Fruit fly (Drosophila melanogaster) whole organism, embryonic: ENCODE data around the gene CG17717.

Experiments
- ATbp ChIP-seq: fragments of 200-800 bp; sonication (Bioruptor generic); optimal IDR thresholded peaks from 2 replicates; lab custom pipeline; 2017; ENCODE audit warnings: missing biosample characterization, mild to moderate bottlenecking, missing genetic modification characterization, missing genetic modification reagents
- Awh ChIP-seq: fragments of 200-800 bp; sonication (Bioruptor generic); IDR thresholded peaks from 2 replicates; pipeline ENCODE4, ENCODE4 v1.3.6; 2022; ENCODE audit warnings: missing biosample characterization, missing genetic modification characterization
- B-H1 ChIP-seq: fragments of 200-800 bp; sonication (Bioruptor generic); IDR thresholded peaks from 3 replicates; pipeline ENCODE4 v1.3.6; 2022; ENCODE audit warnings: missing biosample characterization, missing genetic modification characterization
- CG10959 ChIP-seq: fragments of 200-800 bp; sonication (Bioruptor generic); IDR thresholded peaks from 2 replicates; pipeline ENCODE4 v1.3.6; 2022; ENCODE audit warnings: missing biosample characterization, missing genetic modification characterization
- CG11398 ChIP-seq: fragments of 200-800 bp; sonication (Bioruptor generic); optimal IDR thresholded peaks from 2 replicates; lab custom pipeline; 2016; ENCODE audit warnings: missing biosample characterization, missing genetic modification characterization
- CG11560 ChIP-seq: fragments of 200-800 bp; sonication (Bioruptor generic); IDR thresholded peaks from 3 replicates; pipeline ENCODE4 v1.3.6; 2022; ENCODE audit warnings: missing biosample characterization, missing genetic modification characterization
- CG12769 ChIP-seq: fragments of 200-800 bp; sonication (Bioruptor generic); optimal IDR thresholded peaks from 2 replicates; lab custom pipeline; 2019; ENCODE audit warnings: missing biosample characterization, mild to moderate bottlenecking, missing genetic modification characterization, moderate library complexity
- CG15514 ChIP-seq: fragments of 200-800 bp; sonication (Bioruptor generic); optimal IDR thresholded peaks from 3 replicates; lab custom pipeline; 2017; ENCODE audit warnings: missing biosample characterization, missing genetic modification characterization, mild to moderate bottlenecking, moderate library complexity, missing genetic modification reagents
- CG15601 ChIP-seq: fragments of 200-800 bp; sonication (Bioruptor generic); optimal IDR thresholded peaks from 3 replicates; lab custom pipeline; 2019; ENCODE audit warnings: missing biosample characterization, mild to moderate bottlenecking, missing genetic modification characterization, moderate library complexity
- CG1602 ChIP-seq: fragments of 200-800 bp; sonication (Bioruptor generic); optimal IDR thresholded peaks from 3 replicates; lab custom pipeline; 2016; ENCODE audit warnings: missing biosample characterization, missing genetic modification characterization
- CG1603 ChIP-seq: fragments of 200-800 bp; sonication (Bioruptor generic); optimal IDR thresholded peaks from 2 replicates; lab custom pipeline; 2019; ENCODE audit warnings: missing biosample characterization, mild to moderate bottlenecking, missing genetic modification characterization, moderate library complexity
- CG1792 ChIP-seq: fragments of 200-800 bp; sonication (Bioruptor generic); optimal IDR thresholded peaks from 2 replicates; lab custom pipeline; 2016; ENCODE audit warnings: missing biosample characterization, missing genetic modification characterization
- CG2678 ChIP-seq: fragments of 200-800 bp; sonication (Bioruptor generic); optimal IDR thresholded peaks from 3 replicates; lab custom pipeline; 2019; ENCODE audit warnings: missing biosample characterization, mild to moderate bottlenecking, missing genetic modification characterization, moderate library complexity
- CG30431 ChIP-seq: fragments of 200-800 bp; sonication (Bioruptor generic); optimal IDR thresholded peaks from 2 replicates; lab custom pipeline; 2017; ENCODE audit warnings: missing biosample characterization, missing genetic modification characterization
- CG3838 ChIP-seq: fragments of 200-800 bp; sonication (Bioruptor generic); optimal IDR thresholded peaks from 3 replicates; lab custom pipeline; 2016; ENCODE audit warnings: missing biosample characterization, missing genetic modification characterization
- CG6791 ChIP-seq: fragments of 200-800 bp; sonication (Bioruptor generic); IDR thresholded peaks from 3 replicates; pipeline ENCODE4 v1.3.6; 2022; ENCODE audit warnings: missing biosample characterization, missing genetic modification characterization; ENCODE audit not compliant: partially characterized antibody
- CG7786 ChIP-seq: fragments of 200-800 bp; sonication (Bioruptor generic); optimal IDR thresholded peaks from 2 replicates; lab custom pipeline; 2016; ENCODE audit warnings: missing biosample characterization, missing genetic modification characterization
- ERR ChIP-seq: fragments of 200-800 bp; sonication (Bioruptor generic); optimal IDR thresholded peaks from 2 replicates; lab custom pipeline; 2016; ENCODE audit warnings: missing biosample characterization, missing genetic modification characterization
- H15 ChIP-seq: fragments of 200-800 bp; sonication (Bioruptor generic); IDR thresholded peaks from 3 replicates; pipeline ENCODE4 v1.3.6; 2022; ENCODE audit warnings: missing biosample characterization, missing genetic modification characterization
- Hmx ChIP-seq: fragments of 200-800 bp; sonication (Bioruptor generic); optimal IDR thresholded peaks from 2 replicates; lab custom pipeline; 2016; ENCODE audit warnings: missing biosample characterization, missing genetic modification characterization
- Hr78 ChIP-seq, 2 experiments: fragments of 200-800 bp in 1 of 2; fragments of >200 bp in 1 of 2; sonication (Bioruptor generic) in 1 of 2; optimal IDR thresholded peaks; 2 replicates each; lab custom pipeline; 2017 to 2019; ENCODE audit warnings: missing biosample characterization in 2 of 2, missing genetic modification characterization in 2 of 2, mild to moderate bottlenecking in 1 of 2, moderate library complexity in 1 of 2
- Nf-YA ChIP-seq: fragments of 200-800 bp; sonication (Bioruptor generic); IDR thresholded peaks from 2 replicates; pipeline ENCODE4 v1.3.6; 2022; ENCODE audit warnings: missing biosample characterization, missing genetic modification characterization
- Side ChIP-seq: fragments of 200-800 bp; sonication (Bioruptor generic); optimal IDR thresholded peaks from 2 replicates; lab custom pipeline; 2016; ENCODE audit warnings: missing biosample characterization, missing genetic modification characterization
- Six4 ChIP-seq: fragments of 200-800 bp; sonication (Bioruptor generic); optimal IDR thresholded peaks from 2 replicates; lab custom pipeline; 2016; ENCODE audit warnings: missing biosample characterization, missing genetic modification characterization
- Vsx1 ChIP-seq: fragments of 200-800 bp; sonication (Bioruptor generic); optimal IDR thresholded peaks from 2 replicates; lab custom pipeline; 2017; ENCODE audit warnings: missing biosample characterization, mild to moderate bottlenecking, missing genetic modification characterization, missing genetic modification reagents
- cas ChIP-seq: fragments of 200-800 bp; sonication (Bioruptor generic); IDR thresholded peaks from 2 replicates; pipeline ENCODE4 v1.3.6; 2022; ENCODE audit warnings: missing biosample characterization, missing genetic modification characterization
- chif ChIP-seq, 2 experiments: fragments of 200-800 bp; sonication (Bioruptor generic); optimal IDR thresholded peaks; 3 replicates each; lab custom pipeline; 2016; ENCODE audit warnings: missing biosample characterization in 2 of 2, missing genetic modification characterization in 2 of 2
- chinmo ChIP-seq: fragments of 200-800 bp; sonication (Bioruptor generic); IDR thresholded peaks from 4 replicates; pipeline ENCODE4 v1.3.6; 2022; ENCODE audit warnings: missing biosample characterization, missing genetic modification characterization; ENCODE audit not compliant: partially characterized antibody
- chm ChIP-seq: fragments of 200-800 bp; sonication (Bioruptor generic); IDR thresholded peaks from 2 replicates; pipeline ENCODE4 v1.3.6; 2022; ENCODE audit warnings: missing biosample characterization, missing genetic modification characterization
- crol ChIP-seq: fragments of 200-800 bp; sonication (Bioruptor generic); IDR thresholded peaks from 2 replicates; pipeline ENCODE4 v1.3.6; 2022; ENCODE audit warnings: missing biosample characterization, missing genetic modification characterization
- danr ChIP-seq: fragments of 200-800 bp; sonication (Bioruptor generic); IDR thresholded peaks from 2 replicates; pipeline ENCODE4 v1.3.6; 2022; ENCODE audit warnings: missing biosample characterization, missing genetic modification characterization
- dati ChIP-seq: fragments of 200-800 bp; sonication (Bioruptor generic); IDR thresholded peaks from 2 replicates; pipeline ENCODE4 v1.3.6; 2022; ENCODE audit warnings: missing biosample characterization, missing genetic modification characterization
- exex ChIP-seq: fragments of 200-800 bp; sonication (Bioruptor generic); optimal IDR thresholded peaks from 4 replicates; lab custom pipeline; 2018; ENCODE audit warnings: missing biosample characterization, mild to moderate bottlenecking, missing genetic modification characterization, moderate library complexity
- fd96Cb ChIP-seq: fragments of 200-800 bp; sonication (Bioruptor generic); optimal IDR thresholded peaks from 2 replicates; lab custom pipeline; 2018; ENCODE audit warnings: missing biosample characterization, mild to moderate bottlenecking, missing genetic modification characterization, moderate library complexity
- gfzf ChIP-seq: fragments of 200-800 bp; sonication (Bioruptor generic); optimal IDR thresholded peaks from 2 replicates; lab custom pipeline; 2016; ENCODE audit warnings: missing biosample characterization, mild to moderate bottlenecking, missing genetic modification characterization, moderate library complexity
- gsb-n ChIP-seq: fragments of 200-800 bp; sonication (Bioruptor generic); optimal IDR thresholded peaks from 3 replicates; lab custom pipeline; 2018; ENCODE audit warnings: missing biosample characterization, mild to moderate bottlenecking, missing genetic modification characterization
- her ChIP-seq: fragments of 200-800 bp; sonication (Bioruptor generic); optimal IDR thresholded peaks from 2 replicates; lab custom pipeline; 2016; ENCODE audit warnings: missing biosample characterization, missing genetic modification characterization
- ken ChIP-seq: fragments of 200-800 bp; sonication (Bioruptor generic); IDR thresholded peaks from 3 replicates; pipeline ENCODE4 v1.3.6; 2022; ENCODE audit warnings: missing biosample characterization, missing genetic modification characterization
- pita ChIP-seq: fragments of 200-800 bp; sonication (Bioruptor generic); optimal IDR thresholded peaks from 2 replicates; lab custom pipeline; 2017; ENCODE audit warnings: missing biosample characterization, mild to moderate bottlenecking, missing genetic modification characterization
- sens-2 ChIP-seq: fragments of 200-800 bp; sonication (Bioruptor generic); IDR thresholded peaks from 2 replicates; pipeline ENCODE4 v1.3.6; 2022; ENCODE audit warnings: missing biosample characterization, missing genetic modification characterization
- sqz ChIP-seq: fragments of 200-800 bp; sonication (Bioruptor generic); optimal IDR thresholded peaks from 3 replicates; lab custom pipeline; 2018; ENCODE audit warnings: missing biosample characterization, mild to moderate bottlenecking, missing genetic modification characterization
- sr ChIP-seq: fragments of 200-800 bp; sonication (Bioruptor generic); IDR thresholded peaks from 3 replicates; pipeline ENCODE4 v1.3.6; 2022; ENCODE audit warnings: missing biosample characterization, missing genetic modification characterization
- vvl ChIP-seq: fragments of 200-800 bp; sonication (Bioruptor generic); IDR thresholded peaks from 2 replicates; pipeline ENCODE4 v1.3.6; 2022; ENCODE audit warnings: missing biosample characterization, missing genetic modification characterization

The CG17717 gene

dm6 chrX:6615476-6615875 is 26.4 kb downstream of the CG17717 start (continued):
- TF ChIP-seq exex (tag; lab: Kevin White, UChicago) (no peak), CG6791 (GFP tag; lab: Robert Waterston, UW) (no peak), CG10959 (GFP tag; lab: Robert Waterston, UW) (peak; percentile 59; the same call in 1 of the 2 replicates), cas (GFP tag; lab: Robert Waterston, UW) (no peak), gsb-n (tag; lab: Kevin White, UChicago) (peak; percentile 21), sqz (GFP tag; lab: Kevin White, UChicago) (peak; percentile 65), Nf-YA (GFP tag; lab: Robert Waterston, UW) (peak; percentile 46; the same call in 1 of the 2 replicates), Vsx1 (GFP tag; lab: Kevin White, UChicago) (no peak), CG3838 (GFP tag; lab: Kevin White, UChicago) (no peak), CG1792 (GFP tag; lab: Kevin White, UChicago) (no peak), ERR (GFP tag; lab: Kevin White, UChicago) (no peak), H15 (GFP tag; lab: Robert Waterston, UW) (peak; percentile 68; the same call in 2 of the 3 replicates), sens-2 (GFP tag; lab: Robert Waterston, UW) (peak; percentile 38; the same call in 1 of the 2 replicates), chm (peak; percentile 76), dati (GFP tag; lab: Robert Waterston, UW) (peak; percentile 4; the same call in 1 of the 2 replicates), danr (no peak), Side (GFP tag; lab: Kevin White, UChicago) (peak; percentile 38), CG1603 (tag; lab: Kevin White, UChicago) (peak; percentile 58), CG15601 (peak; percentile 42), ken (GFP tag; lab: Robert Waterston, UW) (peak; percentile 67), fd96Cb (peak; percentile 61), ATbp (GFP tag; lab: Kevin White, UChicago) (peak; percentile 36), pita (GFP tag; lab: Kevin White, UChicago) (no peak), Hmx (GFP tag; lab: Kevin White, UChicago) (no peak), chif (GFP tag; optimal IDR thresholded peaks at IDR 0.05; lab: Kevin White, UChicago) (peak; percentile 34 to 55), CG15514 (GFP tag; lab: Kevin White, UChicago) (no peak), CG30431 (GFP tag; lab: Kevin White, UChicago) (no peak), CG11398 (GFP tag; lab: Kevin White, UChicago) (peak; percentile 5), CG7786 (GFP tag; lab: Kevin White, UChicago) (peak; percentile 32)

dm6 chrX:6616771-6617170 is 27.7 kb downstream of the CG17717 start:
- TF ChIP-seq gfzf (GFP tag; lab: Kevin White, UChicago) (no peak), CG11560 (tag; lab: Robert Waterston, UW) (no peak), sr (0 out of 3 replicates have a peak, but pooled peaks have one; percentile 31), CG2678 (tag; lab: Kevin White, UChicago) (no peak), CG1602 (GFP tag; lab: Kevin White, UChicago) (no peak), vvl (peak; percentile 40; the same call in 1 of the 2 replicates), chinmo (peak; percentile 77; the same call in 3 of the 4 replicates), Awh (GFP tag; lab: Robert Waterston, UW) (peak; percentile 63), B-H1 (no peak), crol (GFP tag; lab: Robert Waterston, UW) (peak; percentile 77), her (GFP tag; lab: Kevin White, UChicago) (no peak), Six4 (GFP tag; lab: Kevin White, UChicago) (no peak), CG12769 (tag; lab: Kevin White, UChicago) (peak; percentile 10), Hr78 (GFP tag; optimal IDR thresholded peaks at IDR 0.05; lab: Kevin White, UChicago) (peak in 1 of 2 experiments; percentile 70)
